Fruit fly (Drosophila melanogaster) Kc167 (cell line): ENCODE measurements around the gene CG7646.

Source experiments
- Sin3A ChIP-seq: fragments of >200 bp; optimal IDR thresholded peaks from 2 replicates; lab custom pipeline; 2018; ENCODE audit warnings: missing external identifiers
- h ChIP-seq: fragments of >200 bp; optimal IDR thresholded peaks from 3 replicates; lab custom pipeline; 2018; ENCODE audit warnings: missing external identifiers
- insv ChIP-seq: fragments of >200 bp; optimal IDR thresholded peaks from 3 replicates; lab custom pipeline; 2018; ENCODE audit warnings: missing external identifiers
- psq ChIP-seq: fragments of >200 bp; optimal IDR thresholded peaks from 2 replicates; lab custom pipeline; 2017; ENCODE audit warnings: missing external identifiers
- ttk ChIP-seq: sonication (Bioruptor generic); optimal IDR thresholded peaks from 2 replicates; lab custom pipeline; 2017; ENCODE audit warnings: missing external identifiers

DNA sequence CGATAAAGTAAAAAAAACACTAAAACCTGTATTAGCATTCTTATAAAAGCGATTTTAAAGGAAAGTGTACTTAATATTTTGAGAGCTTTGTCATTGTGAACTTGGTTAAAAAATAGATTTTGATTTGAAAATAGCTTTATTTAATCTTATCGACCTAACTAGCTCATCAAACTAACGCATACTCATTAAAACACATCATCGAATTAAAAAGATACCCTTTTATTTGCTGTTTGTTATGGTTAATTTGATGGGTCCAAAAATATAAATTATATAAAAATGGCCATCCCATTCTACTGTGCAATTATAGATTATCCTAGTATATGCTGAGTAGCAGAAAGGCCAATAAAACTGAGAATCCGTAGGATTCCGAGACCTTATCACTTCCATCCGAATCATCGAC lies 40.7 kb upstream of the CG7646 start, which contains the start of gene CG32219:
- TF ChIP-seq Sin3A (lab: Kevin White, UChicago) (no peak), h (lab: Kevin White, UChicago) (no peak), psq (lab: Kevin White, UChicago) (no peak), ttk (lab: Kevin White, UChicago) (no peak), insv (lab: Kevin White, UChicago) (no peak)
